Fruit fly (Drosophila melanogaster) whole organism, embryonic: ENCODE data around the gene Dic61B.

ENCODE experiments used
- Abd-B ChIP-seq: fragments of 200-800 bp; sonication (Bioruptor generic); optimal IDR thresholded peaks from 2 replicates; lab custom pipeline; 2018; ENCODE audit warnings: missing biosample characterization, mild to moderate bottlenecking, missing genetic modification characterization, moderate library complexity
- Atf3 ChIP-seq: fragments of 200-800 bp; sonication (Bioruptor generic); optimal IDR thresholded peaks from 3 replicates; lab custom pipeline; 2016; ENCODE audit warnings: missing biosample characterization, missing genetic modification characterization
- B-H2 ChIP-seq: fragments of 200-800 bp; sonication (Bioruptor generic); optimal IDR thresholded peaks from 2 replicates; lab custom pipeline; 2018; ENCODE audit warnings: missing biosample characterization, mild to moderate bottlenecking, missing genetic modification characterization
- CG11247 ChIP-seq: fragments of 200-800 bp; sonication (Bioruptor generic); IDR thresholded peaks from 2 replicates; pipeline ENCODE4 v1.3.6; 2022; ENCODE audit warnings: missing biosample characterization, missing genetic modification characterization
- CG12071 ChIP-seq: fragments of 200-800 bp; sonication (Bioruptor generic); optimal IDR thresholded peaks from 3 replicates; lab custom pipeline; 2018; ENCODE audit warnings: missing biosample characterization, mild to moderate bottlenecking, missing genetic modification characterization
- CG12769 ChIP-seq: fragments of 200-800 bp; sonication (Bioruptor generic); optimal IDR thresholded peaks from 2 replicates; lab custom pipeline; 2019; ENCODE audit warnings: missing biosample characterization, mild to moderate bottlenecking, missing genetic modification characterization, moderate library complexity
- CG13894 ChIP-seq: fragments of 200-800 bp; sonication (Bioruptor generic); optimal IDR thresholded peaks from 3 replicates; lab custom pipeline; 2018; ENCODE audit warnings: missing biosample characterization, mild to moderate bottlenecking, missing genetic modification characterization, moderate library complexity
- CG18599 ChIP-seq: fragments of 200-800 bp; sonication (Bioruptor generic); optimal IDR thresholded peaks from 3 replicates; lab custom pipeline; 2017; ENCODE audit warnings: missing biosample characterization, missing genetic modification characterization, mild to moderate bottlenecking, moderate library complexity, missing genetic modification reagents
- CG2199 ChIP-seq: fragments of 200-800 bp; sonication (Bioruptor generic); IDR thresholded peaks from 3 replicates; pipeline ENCODE4 v1.3.6; 2022; ENCODE audit warnings: missing biosample characterization, missing genetic modification characterization
- CG34376 ChIP-seq: fragments of 200-800 bp; sonication (Bioruptor generic); optimal IDR thresholded peaks from 2 replicates; lab custom pipeline; 2018; ENCODE audit warnings: missing biosample characterization, mild to moderate bottlenecking, missing genetic modification characterization
- CG6254 ChIP-seq: fragments of 200-800 bp; sonication (Bioruptor generic); optimal IDR thresholded peaks from 3 replicates; lab custom pipeline; 2017; ENCODE audit warnings: mild to moderate bottlenecking, missing biosample characterization, missing genetic modification reagents, missing genetic modification characterization
- CG8281 ChIP-seq: fragments of 200-800 bp; sonication (Bioruptor generic); optimal IDR thresholded peaks from 2 replicates; lab custom pipeline; 2018; ENCODE audit warnings: missing biosample characterization, mild to moderate bottlenecking, missing genetic modification characterization, moderate library complexity
- CG8290 ChIP-seq, 3 experiments: fragments of 200-800 bp; sonication (Bioruptor generic); optimal IDR thresholded peaks; 2 replicates each; lab custom pipeline; 2016 to 2019; ENCODE audit warnings: missing biosample characterization in 3 of 3, missing genetic modification characterization in 3 of 3, mild to moderate bottlenecking in 2 of 3, moderate library complexity in 1 of 3
- CG9215 ChIP-seq: fragments of 200-800 bp; sonication (Bioruptor generic); IDR thresholded peaks from 2 replicates; pipeline ENCODE4 v1.3.6; 2022; ENCODE audit warnings: missing biosample characterization, missing genetic modification characterization
- CG9437 ChIP-seq: fragments of 200-800 bp; sonication (Bioruptor generic); optimal IDR thresholded peaks from 2 replicates; lab custom pipeline; 2018; ENCODE audit warnings: missing biosample characterization, mild to moderate bottlenecking, missing genetic modification characterization
- CkIIα-i1 ChIP-seq: fragments of 200-800 bp; sonication (Bioruptor generic); IDR thresholded peaks from 2 replicates; pipeline ENCODE4 v1.3.6; 2022; ENCODE audit warnings: missing biosample characterization, missing genetic modification characterization
- Deaf1 ChIP-seq: fragments of 200-800 bp; optimal IDR thresholded peaks from 3 replicates; lab custom pipeline; 2019; ENCODE audit warnings: missing biosample characterization, mild to moderate bottlenecking, missing genetic modification characterization, moderate library complexity
- Dip3 ChIP-seq: fragments of 200-800 bp; sonication (Bioruptor generic); optimal IDR thresholded peaks from 3 replicates; lab custom pipeline; 2016; ENCODE audit warnings: missing biosample characterization, missing genetic modification characterization
- GATAe ChIP-seq: fragments of 200-800 bp; sonication (Bioruptor generic); conservative IDR thresholded peaks from 2 replicates; pipeline ENCODE4 v1.3.6; 2022; ENCODE audit warnings: missing biosample characterization, missing genetic modification characterization
- Hmr ChIP-seq: fragments of 200-800 bp; sonication (Bioruptor generic); optimal IDR thresholded peaks from 3 replicates; lab custom pipeline; 2017; ENCODE audit warnings: mild to moderate bottlenecking, missing biosample characterization, missing genetic modification reagents, missing genetic modification characterization
- Hr51 ChIP-seq, 2 experiments: fragments of 200-800 bp; sonication (Bioruptor generic); optimal IDR thresholded peaks; 2 replicates in 1 of 2; 3 replicates in 1 of 2; lab custom pipeline; 2016 to 2018; ENCODE audit warnings: missing biosample characterization in 2 of 2, missing genetic modification characterization in 2 of 2, mild to moderate bottlenecking in 1 of 2, moderate library complexity in 1 of 2
- Hsf ChIP-seq: fragments of 200-800 bp; sonication (Bioruptor generic); optimal IDR thresholded peaks from 3 replicates; lab custom pipeline; 2016; ENCODE audit warnings: missing biosample characterization, missing genetic modification characterization
- Max ChIP-seq: fragments of 200-800 bp; sonication (Bioruptor generic); optimal IDR thresholded peaks from 2 replicates; lab custom pipeline; 2016; ENCODE audit warnings: missing biosample characterization, mild to moderate bottlenecking, missing genetic modification characterization
- Med ChIP-seq: fragments of 200-800 bp; sonication (Bioruptor generic); peaks from one replicate; lab custom pipeline; 2016; ENCODE audit warnings: missing biosample characterization, missing genetic modification characterization, mild to moderate bottlenecking, inconsistent platforms, moderate library complexity
- Meics ChIP-seq: fragments of 200-800 bp; sonication (Bioruptor generic); optimal IDR thresholded peaks from 2 replicates; lab custom pipeline; 2017; ENCODE audit warnings: missing biosample characterization, mild to moderate bottlenecking, missing genetic modification characterization
- Mes4 ChIP-seq: fragments of 200-800 bp; sonication (Bioruptor generic); optimal IDR thresholded peaks from 2 replicates; lab custom pipeline; 2016; ENCODE audit warnings: missing biosample characterization, missing genetic modification characterization
- Mrtf ChIP-seq: fragments of 200-800 bp; sonication (Bioruptor generic); IDR thresholded peaks from 3 replicates; pipeline ENCODE4 v1.3.6; 2022; ENCODE audit warnings: missing biosample characterization, missing genetic modification characterization
- Nf-YC ChIP-seq: fragments of 200-800 bp; optimal IDR thresholded peaks from 3 replicates; lab custom pipeline; 2019; ENCODE audit warnings: missing biosample characterization, mild to moderate bottlenecking, missing genetic modification characterization, moderate library complexity
- Pdp1 ChIP-seq, 2 experiments: fragments of 200-800 bp; sonication (Bioruptor generic); optimal IDR thresholded peaks; 3 replicates each; lab custom pipeline; 2016; ENCODE audit warnings: missing biosample characterization in 2 of 2, missing genetic modification characterization in 2 of 2, mild to moderate bottlenecking in 1 of 2, moderate library complexity in 1 of 2
- Ravus ChIP-seq: fragments of 200-800 bp; sonication (Bioruptor generic); IDR thresholded peaks from 2 replicates; pipeline ENCODE4 v1.3.6; 2022; ENCODE audit warnings: missing biosample characterization, missing genetic modification characterization
- Side ChIP-seq: fragments of 200-800 bp; sonication (Bioruptor generic); optimal IDR thresholded peaks from 2 replicates; lab custom pipeline; 2016; ENCODE audit warnings: missing biosample characterization, missing genetic modification characterization
- Trl ChIP-seq, 3 experiments: fragments of >200 bp in 2 of 3; fragments of 200-800 bp in 1 of 3; sonication (Bioruptor generic) in 1 of 3; optimal IDR thresholded peaks; 2 replicates in 1 of 3; 3 replicates in 2 of 3; lab custom pipeline; 2016 to 2017; ENCODE audit warnings: missing biosample characterization in 1 of 3, missing genetic modification characterization in 1 of 3
- abd-A ChIP-seq: fragments of 200-800 bp; sonication (Bioruptor generic); optimal IDR thresholded peaks from 3 replicates; lab custom pipeline; 2019; ENCODE audit warnings: missing biosample characterization, mild to moderate bottlenecking, missing genetic modification characterization, moderate library complexity
- aop ChIP-seq: fragments of 200-800 bp; sonication (Bioruptor generic); IDR thresholded peaks from 2 replicates; pipeline ENCODE4 v1.3.6; 2022; ENCODE audit warnings: missing biosample characterization, missing genetic modification characterization
- bbx ChIP-seq: fragments of 200-800 bp; sonication (Bioruptor generic); IDR thresholded peaks from 2 replicates; pipeline ENCODE4 v1.3.6; 2022; ENCODE audit warnings: missing biosample characterization, missing genetic modification characterization; ENCODE audit not compliant: partially characterized antibody
- fd96Cb ChIP-seq: fragments of 200-800 bp; sonication (Bioruptor generic); optimal IDR thresholded peaks from 2 replicates; lab custom pipeline; 2018; ENCODE audit warnings: missing biosample characterization, mild to moderate bottlenecking, missing genetic modification characterization, moderate library complexity
- grn ChIP-seq: fragments of 200-800 bp; sonication (Bioruptor generic); optimal IDR thresholded peaks from 3 replicates; lab custom pipeline; 2017; ENCODE audit warnings: missing biosample characterization, missing genetic modification characterization
- klu ChIP-seq: fragments of 200-800 bp; sonication (Bioruptor generic); IDR thresholded peaks from 2 replicates; pipeline ENCODE4 v1.3.6; 2022; ENCODE audit warnings: missing biosample characterization, missing genetic modification characterization
- kni ChIP-seq: fragments of 200-800 bp; sonication (Bioruptor generic); optimal IDR thresholded peaks from 3 replicates; lab custom pipeline; 2017; ENCODE audit warnings: mild to moderate bottlenecking, missing biosample characterization, missing genetic modification reagents, missing genetic modification characterization
- mirr ChIP-seq: fragments of 200-800 bp; sonication (Bioruptor generic); optimal IDR thresholded peaks from 3 replicates; lab custom pipeline; 2018; ENCODE audit warnings: missing biosample characterization, mild to moderate bottlenecking, missing genetic modification characterization
- nerfin-1 ChIP-seq: fragments of 200-800 bp; sonication (Bioruptor generic); optimal IDR thresholded peaks from 3 replicates; lab custom pipeline; 2019; ENCODE audit warnings: missing biosample characterization, mild to moderate bottlenecking, missing genetic modification characterization, moderate library complexity
- nom ChIP-seq: fragments of 200-800 bp; sonication (Bioruptor generic); optimal IDR thresholded peaks from 2 replicates; lab custom pipeline; 2017; ENCODE audit warnings: missing biosample characterization, missing genetic modification characterization, mild to moderate bottlenecking, moderate library complexity, missing genetic modification reagents
- odd ChIP-seq: fragments of 200-800 bp; sonication (Bioruptor generic); optimal IDR thresholded peaks from 2 replicates; lab custom pipeline; 2017; ENCODE audit warnings: missing biosample characterization, mild to moderate bottlenecking, missing genetic modification characterization
- otp ChIP-seq: fragments of 200-800 bp; sonication (Bioruptor generic); IDR thresholded peaks from 3 replicates; pipeline ENCODE4, ENCODE4 v1.3.6; 2022; ENCODE audit warnings: missing biosample characterization, missing genetic modification characterization
- sd ChIP-seq: fragments of 200-800 bp; sonication (Bioruptor generic); optimal IDR thresholded peaks from 3 replicates; lab custom pipeline; 2018; ENCODE audit warnings: missing biosample characterization, mild to moderate bottlenecking, missing genetic modification characterization, moderate library complexity
- sens ChIP-seq: fragments of 200-800 bp; sonication (Bioruptor generic); peaks from one replicate; lab custom pipeline; 2016; ENCODE audit warnings: missing biosample characterization, missing genetic modification characterization
- slou ChIP-seq: fragments of 200-800 bp; sonication (Bioruptor generic); optimal IDR thresholded peaks from 3 replicates; lab custom pipeline; 2016; ENCODE audit warnings: missing biosample characterization, missing genetic modification characterization
- so ChIP-seq: fragments of 200-800 bp; sonication (Bioruptor generic); IDR thresholded peaks from 3 replicates; pipeline ENCODE4 v1.3.6; 2022; ENCODE audit warnings: missing biosample characterization, missing genetic modification characterization
- tin ChIP-seq: fragments of 200-800 bp; sonication (Bioruptor generic); optimal IDR thresholded peaks from 3 replicates; lab custom pipeline; 2016; ENCODE audit warnings: missing biosample characterization, missing genetic modification characterization

Dic61B gene

DNA sequence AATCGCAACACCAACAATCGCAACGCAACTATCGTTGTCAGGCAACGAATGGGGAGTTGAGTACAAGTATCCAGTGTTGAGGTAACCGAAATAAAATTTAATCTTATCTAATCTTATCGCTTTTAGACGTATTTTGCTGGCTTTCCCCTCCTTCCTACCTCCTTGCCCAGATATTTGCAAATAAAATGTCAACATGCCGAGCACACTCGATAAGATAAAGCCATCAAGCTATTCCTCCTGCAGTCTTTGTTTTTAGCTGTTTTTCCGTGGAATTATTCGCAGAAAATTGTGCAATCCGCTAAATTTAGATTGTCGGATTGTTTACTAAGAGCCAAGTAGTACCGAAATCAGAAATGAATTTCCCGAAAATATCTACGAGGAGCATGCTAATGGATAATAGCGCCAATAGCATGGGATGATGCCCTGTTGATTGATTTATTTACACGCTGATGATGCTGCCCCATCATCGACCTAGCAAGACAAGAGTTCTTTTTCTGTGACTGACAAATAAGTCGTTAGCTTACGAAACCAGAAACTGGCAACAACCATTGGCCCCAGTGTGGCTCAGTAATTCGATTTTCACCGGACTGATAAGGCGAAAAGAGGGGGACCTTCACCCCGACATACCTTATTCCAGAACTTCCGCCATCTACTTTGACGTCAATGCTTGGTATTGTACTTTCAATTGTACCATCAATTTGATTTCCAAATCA lies 4.4 kb upstream of the Dic61B start (continued):
- peak; percentile 45 for TF ChIP-seq grn (GFP tag; lab: Kevin White, UChicago)
- TF ChIP-seq CG9215 (GFP tag; lab: Robert Waterston, UW), result no peak
- no peak for TF ChIP-seq CG11247 (GFP tag; lab: Robert Waterston, UW)
- TF ChIP-seq Max (GFP tag; lab: Kevin White, UChicago), result no peak
- peak; percentile 47 for TF ChIP-seq Hmr (GFP tag; lab: Kevin White, UChicago)
- TF ChIP-seq sens (GFP tag; lab: Kevin White, UChicago), result no peak
- no peak for TF ChIP-seq fd96Cb (tag; lab: Kevin White, UChicago)
- peak; percentile 12 for TF ChIP-seq B-H2 (GFP tag; lab: Kevin White, UChicago)
- TF ChIP-seq Meics, result peak; percentile 63
- peak; percentile 23 for TF ChIP-seq Nf-YC (tag; lab: Kevin White, UChicago)
- no peak for TF ChIP-seq CkIIα-i1
- TF ChIP-seq GATAe, result peak; percentile 100
- TF ChIP-seq CG12071 (GFP tag; lab: Kevin White, UChicago), result peak; percentile 5
- peak; percentile 98 for TF ChIP-seq sd (tag; lab: Kevin White, UChicago)
- peak in 1 of 2 experiments; percentile 77 for TF ChIP-seq Pdp1 (GFP tag; optimal IDR thresholded peaks at IDR 0.05; lab: Kevin White, UChicago)
- TF ChIP-seq Mes4, result no peak
- peak; percentile 72 for TF ChIP-seq CG34376
- TF ChIP-seq Ravus, result no peak
- no peak for TF ChIP-seq Dip3 (GFP tag; lab: Kevin White, UChicago)
- peak; percentile 86 for TF ChIP-seq mirr (GFP tag; lab: Kevin White, UChicago)
- TF ChIP-seq CG12769 (tag; lab: Kevin White, UChicago), result peak; percentile 12
- no peak for TF ChIP-seq Atf3 (GFP tag; lab: Kevin White, UChicago)
- no peak for TF ChIP-seq klu (GFP tag; lab: Robert Waterston, UW)
- no peak for TF ChIP-seq Abd-B (GFP tag; lab: Kevin White, UChicago)
- TF ChIP-seq CG2199 (GFP tag; lab: Robert Waterston, UW), result 0 out of 3 replicates have a peak, but pooled peaks have one; percentile 59
- no peak for TF ChIP-seq slou (GFP tag; lab: Kevin White, UChicago)
- TF ChIP-seq bbx, result no peak
- no peak for TF ChIP-seq Hsf
- TF ChIP-seq so (GFP tag; lab: Robert Waterston, UW), result 0 out of 3 replicates have a peak, but pooled peaks have one; percentile 16

DNA sequence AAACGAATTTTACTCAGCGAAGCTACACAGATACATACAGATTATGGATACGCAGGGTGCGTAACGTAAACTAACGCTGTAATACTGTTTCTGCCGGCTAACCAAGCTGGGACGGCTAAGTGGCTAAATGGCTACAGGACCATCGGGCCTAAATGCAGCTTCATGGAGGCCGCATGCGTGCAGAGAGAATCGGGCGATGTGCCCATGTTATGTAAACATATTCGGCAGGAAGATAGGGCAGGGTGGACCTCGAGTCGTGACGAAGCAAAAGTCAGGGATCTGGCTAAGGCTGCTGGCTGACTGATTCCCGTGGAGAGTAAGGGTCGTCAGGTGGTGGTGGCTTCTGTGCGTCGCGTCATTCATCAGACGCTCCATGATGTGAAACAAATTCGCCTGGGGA lies 1.3 kb upstream of the Dic61B start:
- TF ChIP-seq Hr51 (GFP tag; optimal IDR thresholded peaks at IDR 0.05; lab: Kevin White, UChicago) (peak in 1 of 2 experiments; percentile 68), Trl (optimal IDR thresholded peaks at IDR 0.05; lab: Kevin White, UChicago) (peak in 1 of 2 experiments; percentile 7), Trl (GFP tag; optimal IDR thresholded peaks at IDR 0.05; lab: Kevin White, UChicago) (no peak), CG6254 (no peak), CG13894 (tag; lab: Kevin White, UChicago) (peak; percentile 91), nerfin-1 (tag; lab: Kevin White, UChicago) (peak; percentile 7), aop (GFP tag; lab: Robert Waterston, UW) (0 out of 2 replicates have a peak, but pooled peaks have one; percentile 20), CG18599 (GFP tag; lab: Kevin White, UChicago) (peak; percentile 29), otp (GFP tag; lab: Robert Waterston, UW) (no peak), CG8281 (tag; lab: Kevin White, UChicago) (no peak), CG8290 (GFP tag; optimal IDR thresholded peaks at IDR 0.05; lab: Kevin White, UChicago) (no peak), CG8290 (tag; optimal IDR thresholded peaks at IDR 0.05; lab: Kevin White, UChicago) (peak in 1 of 2 experiments; percentile 32), abd-A (tag; lab: Kevin White, UChicago) (peak; percentile 37), Deaf1 (tag; lab: Kevin White, UChicago) (peak; percentile 46), CG9437 (GFP tag; lab: Kevin White, UChicago) (peak; percentile 43), Pdp1 (GFP tag; optimal IDR thresholded peaks at IDR 0.05; lab: Kevin White, UChicago) (peak in 1 of 2 experiments; percentile 62), Mrtf (GFP tag; lab: Robert Waterston, UW) (no peak), Med (GFP tag; lab: Kevin White, UChicago) (peak; percentile 67), tin (GFP tag; lab: Kevin White, UChicago) (no peak), Side (GFP tag; lab: Kevin White, UChicago) (no peak), odd (GFP tag; lab: Kevin White, UChicago) (peak; percentile 17), kni (GFP tag; lab: Kevin White, UChicago) (no peak), nom (GFP tag; lab: Kevin White, UChicago) (no peak)
